Worm (Caenorhabditis elegans) whole organism, L3 larva: ENCODE data around the gene F45H10.5.

ENCODE experiments used
- ama-1 ChIP-seq: fragments of 150-350 bp; optimal IDR thresholded peaks from 2 replicates; lab custom pipeline; 2018
- hmg-11 ChIP-seq: sonication (generic microtip); optimal IDR thresholded peaks from 2 replicates; lab custom pipeline; 2016; ENCODE audit warnings: missing genetic modification characterization, missing compliant biosample characterization
- lin-39 ChIP-seq: fragments of 150-350 bp; optimal IDR thresholded peaks from 2 replicates; lab custom pipeline; 2018; ENCODE audit warnings: missing biosample characterization, missing genetic modification reagents, missing genetic modification characterization
- mdl-1 ChIP-seq: fragments of 150-350 bp; optimal IDR thresholded peaks from 2 replicates; lab custom pipeline; 2014; ENCODE audit warnings: missing biosample characterization, missing genetic modification characterization
- nhr-12 ChIP-seq: fragments of 150-350 bp; optimal IDR thresholded peaks from 2 replicates; lab custom pipeline; 2014; ENCODE audit warnings: missing biosample characterization, missing genetic modification characterization
- nhr-237 ChIP-seq: fragments of 150-350 bp; optimal IDR thresholded peaks from 2 replicates; lab custom pipeline; 2014; ENCODE audit warnings: missing biosample characterization, missing genetic modification characterization
- pqm-1 ChIP-seq: fragments of 150-350 bp; optimal IDR thresholded peaks from 2 replicates; lab custom pipeline; 2017; ENCODE audit warnings: missing biosample characterization, missing genetic modification characterization, inconsistent platforms
- tbx-2 ChIP-seq: sonication (generic microtip); optimal IDR thresholded peaks from 2 replicates; lab custom pipeline; 2016; ENCODE audit warnings: mild to moderate bottlenecking, missing genetic modification characterization, missing compliant biosample characterization
- unc-62 ChIP-seq: fragments of 150-350 bp; sonication (generic microtip); optimal IDR thresholded peaks from 4 replicates; lab custom pipeline; 2014; ENCODE audit warnings: missing biosample characterization, missing genetic modification reagents, missing genetic modification characterization

DNA sequence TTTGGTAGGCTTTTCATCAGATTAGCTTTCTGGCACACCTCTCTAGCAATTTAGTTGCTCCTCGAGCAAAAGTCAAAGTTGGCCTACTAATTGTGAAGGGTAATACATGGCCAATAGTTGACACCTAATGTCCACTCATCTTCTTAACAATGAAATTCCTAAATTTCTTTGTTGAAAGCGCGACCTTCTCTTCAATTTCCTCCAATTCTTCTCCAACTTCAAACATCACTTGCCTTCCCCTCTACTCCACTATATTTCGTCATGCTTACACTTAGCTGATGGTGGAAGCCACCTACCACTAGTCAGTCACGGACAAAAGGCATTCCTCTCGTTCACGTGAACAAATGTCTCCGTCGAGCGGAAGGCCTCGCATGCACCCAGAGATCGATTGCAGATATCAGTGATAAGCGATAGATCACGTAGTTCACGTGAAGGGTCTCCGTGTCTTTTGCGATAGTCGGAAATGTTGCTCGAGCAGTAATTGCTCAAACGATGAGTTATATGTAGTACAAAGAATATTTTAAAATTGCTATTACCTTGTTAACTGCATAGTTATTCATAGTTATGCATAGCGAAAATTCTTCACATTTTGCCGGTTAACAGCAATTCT lies 32.5 kb upstream of the F45H10.5 start, which contains the start of gene E01G4.3:
- TF ChIP-seq nhr-237 (tag; lab: Kevin White, UChicago) = no peak
- TF ChIP-seq unc-62 (GFP tag; lab: Kevin White, UChicago) = no peak
- peak; percentile 3 for TF ChIP-seq tbx-2 (tag; lab: Kevin White, UChicago)
- no peak for TF ChIP-seq hmg-11 (tag; lab: Kevin White, UChicago)
- TF ChIP-seq nhr-12 = no peak
- peak; percentile 69 for TF ChIP-seq mdl-1 (tag; lab: Kevin White, UChicago)
- TF ChIP-seq pqm-1 = peak; percentile 98
- TF ChIP-seq lin-39 (tag; lab: Kevin White, UChicago) = no peak
- TF ChIP-seq ama-1 = no peak
